Fruit fly (Drosophila melanogaster) whole organism: ENCODE measurements around the gene sordd1.
"Not testable (repeated sequence)": the region's sequence is repeated elsewhere in the genome, so short reads cannot be mapped to it uniquely, and the experiment has no call there.

Experiments used
- CG8478 ChIP-seq: fragments of >200 bp; optimal IDR thresholded peaks from 2 replicates; lab custom pipeline; 2018; ENCODE audit warnings: inconsistent platforms
- Dll ChIP-seq: fragments of >200 bp; optimal IDR thresholded peaks from 2 replicates; lab custom pipeline; 2017
- EcR ChIP-seq, 2 experiments: fragments of >200 bp; optimal IDR thresholded peaks; 2 replicates each; lab custom pipeline; 2017; ENCODE audit warnings: missing biosample characterization in 2 of 2, missing genetic modification characterization in 2 of 2, missing genetic modification reagents in 2 of 2
- pan ChIP-seq: fragments of >200 bp; optimal IDR thresholded peaks from 2 replicates; lab custom pipeline; 2017
- psq ChIP-seq: fragments of >200 bp; optimal IDR thresholded peaks from 2 replicates; lab custom pipeline; 2017
- usp ChIP-seq: fragments of >200 bp; optimal IDR thresholded peaks from 2 replicates; lab custom pipeline; 2017; ENCODE audit warnings: missing biosample characterization, missing genetic modification characterization, mixed read lengths

sordd1 gene

DNA sequence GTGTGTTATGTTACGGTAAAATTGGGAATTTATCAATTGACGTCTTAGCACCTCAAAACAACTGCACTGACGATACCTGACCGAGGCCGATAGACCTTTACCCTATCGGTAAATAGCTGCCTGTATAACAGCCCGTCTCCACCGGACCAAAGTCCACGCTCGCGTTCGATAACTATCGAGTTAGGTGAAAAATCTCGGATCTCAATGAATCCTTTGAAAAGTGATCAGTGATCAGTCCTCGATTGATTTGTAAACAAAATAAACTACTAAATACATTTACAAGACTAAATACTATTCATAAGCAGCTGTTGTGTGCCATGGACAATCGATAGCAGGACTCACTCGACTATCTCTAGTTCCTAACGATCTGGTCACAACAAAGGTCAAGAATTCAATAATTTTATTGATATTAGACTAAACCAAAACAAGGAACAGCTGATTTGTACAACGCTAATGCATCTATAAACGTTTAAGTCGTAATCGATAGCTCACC lies at the start of gene sordd1:
TSS of gene sordd1 (minus strand) at position 78 of the 493 bp plus-strand sequence.
- TF ChIP-seq Dll; pan; CG8478 (lab: Kevin White, UChicago): not testable (repeated sequence)

DNA sequence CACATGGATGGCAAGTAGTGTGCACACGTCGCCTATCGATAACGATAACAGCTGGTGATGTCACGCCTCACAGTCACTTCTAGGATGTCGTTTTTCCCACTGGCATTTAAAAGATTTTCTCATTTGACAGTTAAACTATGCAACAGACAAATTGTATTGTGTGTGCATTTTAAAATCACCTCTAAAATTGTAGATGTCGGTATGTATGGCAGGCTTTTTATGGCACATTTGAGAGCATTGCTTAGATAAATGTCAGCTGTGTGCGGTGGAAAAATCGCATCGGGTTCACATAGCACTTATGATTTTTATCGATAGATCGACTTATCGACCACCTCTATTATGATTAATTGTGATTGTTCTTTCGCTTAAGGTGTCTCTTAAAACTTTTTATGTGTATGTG lies 48.3 kb upstream of the sordd1 start, which contains the start of the genes ArgRS and CG8578:
TSS of gene ArgRS (minus strand) at position 7 of the 400 bp plus-strand sequence.
TSS of gene CG8578 (plus strand) at position 338 of the 400 bp plus-strand sequence.
- TF ChIP-seq EcR (GFP tag; optimal IDR thresholded peaks at IDR 0.05; lab: Kevin White, UChicago), result no peak
- no peak for TF ChIP-seq pan
- no peak for TF ChIP-seq Dll
- no peak for TF ChIP-seq CG8478 (lab: Kevin White, UChicago)
- no peak for TF ChIP-seq usp (GFP tag; lab: Kevin White, UChicago)
- no peak for TF ChIP-seq psq (lab: Kevin White, UChicago)

DNA sequence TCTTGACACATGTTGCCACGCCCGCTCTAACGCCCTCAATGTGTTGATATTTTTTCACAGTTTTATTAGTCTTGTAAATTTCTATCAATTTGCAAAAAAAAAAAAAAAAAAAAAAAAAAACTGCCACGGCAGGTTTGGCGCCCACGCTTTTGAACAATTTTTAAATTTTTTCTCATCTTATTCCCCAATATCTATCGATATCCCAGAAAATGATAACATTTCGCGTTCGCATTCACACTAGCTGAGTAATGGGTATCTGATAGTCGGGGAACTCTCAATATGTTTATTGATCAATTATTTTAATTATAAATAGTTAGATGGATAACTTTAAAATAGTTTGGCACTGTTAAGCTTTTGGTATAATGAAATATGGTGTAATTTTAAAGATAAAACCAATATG lies 45.5 kb upstream of the sordd1 start:
- TF ChIP-seq EcR (GFP tag; optimal IDR thresholded peaks at IDR 0.05; lab: Kevin White, UChicago), result no peak
- TF ChIP-seq pan, result no peak
- no peak for TF ChIP-seq usp (GFP tag; lab: Kevin White, UChicago)
- TF ChIP-seq CG8478 (lab: Kevin White, UChicago), result no peak
- no peak for TF ChIP-seq psq (lab: Kevin White, UChicago)
- no peak for TF ChIP-seq Dll

DNA sequence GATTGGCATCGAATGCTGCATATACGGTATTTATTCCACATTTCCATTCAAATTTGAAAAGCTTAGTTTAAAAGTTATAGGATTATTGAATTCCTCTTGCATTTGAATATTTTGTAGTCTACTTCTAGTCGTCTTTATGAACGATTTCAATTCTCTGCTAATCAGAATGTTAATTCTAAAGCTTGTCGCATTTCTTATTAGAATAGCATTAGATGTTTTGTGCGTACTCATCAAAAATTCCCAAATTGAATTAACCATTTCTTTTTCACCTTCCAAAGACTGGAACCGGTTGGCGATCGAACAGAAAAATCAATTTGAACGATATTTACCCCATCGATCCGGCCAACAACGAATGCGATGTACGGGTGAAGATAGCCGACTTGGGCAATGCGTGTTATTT lies 44.2 kb upstream of the sordd1 start:
- no peak for TF ChIP-seq usp (GFP tag; lab: Kevin White, UChicago)
- TF ChIP-seq CG8478 (lab: Kevin White, UChicago), result no peak
- TF ChIP-seq Dll, result no peak
- no peak for TF ChIP-seq pan
- no peak for TF ChIP-seq psq (lab: Kevin White, UChicago)
- TF ChIP-seq EcR (GFP tag; optimal IDR thresholded peaks at IDR 0.05; lab: Kevin White, UChicago), result no peak

DNA sequence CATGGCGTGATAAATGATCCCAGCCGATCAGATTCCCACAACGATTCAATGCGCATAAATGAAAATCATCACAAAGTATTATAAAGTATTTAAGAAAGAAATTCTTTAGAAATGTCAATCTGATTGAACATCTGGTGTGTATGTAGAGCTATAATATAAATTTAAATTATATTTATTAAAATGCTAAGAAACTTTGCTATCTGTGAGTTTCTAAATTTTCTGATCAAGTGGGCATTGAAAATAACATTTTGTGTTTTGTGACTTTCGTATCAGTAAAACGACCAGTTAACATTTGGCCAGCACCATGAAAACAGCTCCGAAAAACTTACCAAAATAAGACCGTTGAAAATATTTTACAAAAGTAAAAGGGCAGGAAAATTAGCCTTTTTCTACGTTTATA lies 41.7 kb upstream of the sordd1 start, which contains the start of gene CG8565:
TSS of gene CG8565 (plus strand) at position 301 of the 400 bp plus-strand sequence.
- TF ChIP-seq psq (lab: Kevin White, UChicago) (no peak), pan (no peak), usp (GFP tag; lab: Kevin White, UChicago) (no peak), EcR (GFP tag; optimal IDR thresholded peaks at IDR 0.05; lab: Kevin White, UChicago) (no peak), Dll (no peak), CG8478 (lab: Kevin White, UChicago) (no peak)

DNA sequence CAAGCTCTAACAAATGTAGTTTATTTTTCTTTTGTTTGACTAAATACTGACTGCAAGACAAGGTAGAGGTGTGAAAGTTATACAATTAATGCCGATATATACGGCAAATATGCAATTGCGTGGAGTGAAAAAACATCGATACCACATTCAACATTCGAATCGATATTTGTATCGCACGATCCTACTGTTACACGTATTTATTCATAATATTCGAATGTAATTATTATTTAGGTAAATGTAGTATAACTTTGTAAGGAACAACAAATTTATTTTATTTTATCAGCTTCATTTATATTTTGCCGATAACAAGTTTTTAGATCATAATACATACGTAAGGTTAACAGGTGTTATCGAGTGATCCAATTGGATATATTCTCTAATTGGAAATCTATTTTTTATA lies 39.6 kb upstream of the sordd1 start, which contains the start of gene Chc:
TSS of gene Chc (minus strand) at position 98 of the 400 bp plus-strand sequence.
- TF ChIP-seq Dll (no peak), usp (GFP tag; lab: Kevin White, UChicago) (no peak), CG8478 (lab: Kevin White, UChicago) (no peak), psq (lab: Kevin White, UChicago) (no peak), pan (no peak), EcR (GFP tag; optimal IDR thresholded peaks at IDR 0.05; lab: Kevin White, UChicago) (no peak)

DNA sequence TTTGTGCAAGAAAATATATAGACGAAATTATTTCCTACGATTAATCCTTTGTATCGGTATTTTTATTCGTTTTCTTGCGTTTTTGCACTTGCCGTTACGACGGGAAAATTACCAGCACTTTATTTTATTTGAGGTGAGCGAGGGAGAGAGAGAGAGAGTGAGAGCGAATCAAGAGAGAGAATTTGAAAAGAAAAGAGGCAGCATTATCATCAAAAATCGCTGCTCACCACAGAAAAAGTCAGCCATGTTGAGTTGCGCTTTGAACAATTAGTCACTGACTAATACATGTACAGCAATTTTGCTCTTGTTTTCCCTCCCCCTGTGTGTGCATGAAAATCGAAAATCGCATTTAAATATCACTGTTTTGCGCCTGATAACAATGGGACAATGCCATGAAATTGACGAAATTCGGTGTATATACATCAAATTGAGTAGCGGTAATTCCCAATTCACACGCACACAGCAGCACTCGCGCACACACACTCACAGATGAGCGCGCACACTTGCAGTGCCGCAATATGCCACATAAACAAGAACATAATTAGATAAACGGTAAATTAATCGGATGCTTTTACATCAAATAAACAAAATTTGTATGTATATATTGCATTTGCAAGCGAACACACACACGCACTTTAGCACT lies 38.9 kb upstream of the sordd1 start:
- TF ChIP-seq Dll (no peak), usp (GFP tag; lab: Kevin White, UChicago) (no peak), EcR (GFP tag; optimal IDR thresholded peaks at IDR 0.05; lab: Kevin White, UChicago) (no peak)

DNA sequence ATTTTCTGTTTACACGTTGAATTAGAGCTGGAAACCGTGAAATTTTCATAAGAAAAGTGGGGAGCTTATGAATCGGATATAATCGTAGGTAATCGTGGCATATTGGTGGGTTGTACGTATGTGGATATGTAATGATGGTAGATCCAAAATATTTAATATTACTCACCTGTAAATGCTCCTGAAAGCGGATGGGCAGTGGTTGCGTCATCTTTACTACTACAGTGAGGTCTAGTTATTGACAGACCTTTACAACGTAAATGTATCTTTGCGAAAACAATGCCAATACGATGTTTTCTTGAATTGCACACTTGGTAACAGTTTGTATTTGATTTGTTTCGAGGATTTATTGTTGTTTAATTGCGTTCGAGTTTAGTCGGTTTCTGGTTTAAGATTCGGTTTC lies 38.1 kb upstream of the sordd1 start:
- TF ChIP-seq CG8478 (lab: Kevin White, UChicago) (no peak), pan (no peak), usp (GFP tag; lab: Kevin White, UChicago) (no peak), psq (lab: Kevin White, UChicago) (no peak), Dll (no peak), EcR (GFP tag; optimal IDR thresholded peaks at IDR 0.05; lab: Kevin White, UChicago) (no peak)

DNA sequence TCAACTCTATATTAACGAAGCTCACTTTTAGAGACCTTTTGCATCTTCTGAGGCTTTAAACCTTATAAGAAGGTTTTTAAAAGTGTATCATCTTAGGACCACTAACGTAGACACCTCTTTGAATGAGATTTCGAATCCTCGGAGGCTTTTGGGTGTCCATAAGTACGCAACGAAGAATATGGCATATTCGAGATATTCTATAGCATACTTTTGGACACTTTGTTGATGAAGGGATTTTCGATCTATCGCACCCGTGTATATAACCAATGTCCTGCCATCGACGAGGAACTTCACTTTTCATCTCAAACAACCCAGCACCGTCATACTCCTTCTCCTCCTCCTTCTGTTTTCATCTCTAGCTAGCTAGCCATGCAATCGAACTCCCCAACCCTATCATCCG lies 26.5 kb upstream of the sordd1 start:
- no peak for TF ChIP-seq EcR (GFP tag; optimal IDR thresholded peaks at IDR 0.05; lab: Kevin White, UChicago)
- TF ChIP-seq CG8478 (lab: Kevin White, UChicago), result no peak
- no peak for TF ChIP-seq usp (GFP tag; lab: Kevin White, UChicago)
- no peak for TF ChIP-seq psq (lab: Kevin White, UChicago)
- no peak for TF ChIP-seq Dll
- no peak for TF ChIP-seq pan

DNA sequence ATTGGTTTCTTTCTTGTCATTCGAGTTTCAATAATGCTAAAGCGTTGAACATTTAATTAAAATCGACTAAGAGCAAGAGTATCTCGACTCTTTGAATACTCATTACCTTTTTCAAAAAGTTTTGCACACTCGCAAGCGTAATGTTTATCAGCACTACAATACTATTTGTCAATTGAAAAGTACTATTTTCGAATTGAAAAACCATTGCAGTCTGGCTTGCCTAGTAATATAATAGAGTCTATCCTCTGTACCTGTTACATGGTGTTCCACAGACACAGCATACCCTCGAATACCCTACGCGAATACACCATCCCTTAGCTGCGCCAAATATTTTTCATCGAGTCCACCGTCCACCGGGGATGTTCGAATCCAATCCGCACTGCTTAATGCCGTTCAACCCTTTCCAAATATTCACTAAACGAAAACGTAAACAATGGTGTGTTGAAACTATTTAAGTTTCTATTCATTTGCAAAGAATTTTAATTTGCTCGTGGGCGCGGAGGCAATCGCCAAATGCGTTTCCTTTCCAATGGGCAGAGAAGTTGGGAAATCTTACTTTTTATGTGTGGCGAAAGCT lies 22.9 kb upstream of the sordd1 start:
- TF ChIP-seq pan (peak; percentile 67), usp (GFP tag; lab: Kevin White, UChicago) (no peak)

DNA sequence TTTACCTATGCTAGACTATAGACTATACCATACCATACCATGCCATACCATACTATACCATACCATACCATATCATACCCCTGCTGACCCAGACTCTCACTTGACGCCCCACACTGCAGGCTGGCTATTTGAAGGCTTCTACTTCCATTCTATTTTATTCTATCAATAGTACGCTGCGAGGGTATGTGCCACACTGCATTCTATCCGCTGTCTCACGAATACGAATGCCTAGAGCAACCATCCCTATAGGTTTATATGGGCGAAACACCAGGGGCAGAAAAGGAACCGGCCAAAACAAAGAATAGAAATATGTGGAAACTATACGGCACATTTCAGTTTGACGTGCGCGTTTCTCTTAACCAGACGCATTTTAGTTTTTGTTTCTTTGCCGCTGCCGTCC lies 22.0 kb upstream of the sordd1 start:
- no peak for TF ChIP-seq pan
- TF ChIP-seq psq (lab: Kevin White, UChicago), result no peak
- no peak for TF ChIP-seq Dll

DNA sequence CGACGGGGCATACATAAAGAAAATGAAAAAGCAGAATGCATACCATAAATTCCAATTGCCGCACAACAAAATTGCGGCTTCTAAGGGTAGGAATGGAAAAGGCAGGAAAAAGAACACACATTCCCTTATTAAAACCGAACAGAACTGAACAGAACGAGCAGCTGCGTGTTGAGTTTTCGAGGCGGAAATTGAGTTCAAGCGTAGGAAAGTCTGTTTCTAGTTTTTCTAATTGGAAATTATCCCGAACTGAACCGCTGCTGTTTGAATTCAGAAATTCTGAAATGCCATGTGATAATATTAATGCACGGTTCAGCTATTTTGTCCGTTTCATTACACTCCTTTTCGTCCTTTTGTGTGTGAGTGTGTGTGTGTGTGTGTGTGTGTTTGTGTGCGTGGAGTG lies 21.1 kb upstream of the sordd1 start:
- TF ChIP-seq pan (no peak), Dll (no peak), EcR (GFP tag; optimal IDR thresholded peaks at IDR 0.05; lab: Kevin White, UChicago) (no peak), usp (GFP tag; lab: Kevin White, UChicago) (no peak), CG8478 (lab: Kevin White, UChicago) (no peak), psq (lab: Kevin White, UChicago) (no peak)

DNA sequence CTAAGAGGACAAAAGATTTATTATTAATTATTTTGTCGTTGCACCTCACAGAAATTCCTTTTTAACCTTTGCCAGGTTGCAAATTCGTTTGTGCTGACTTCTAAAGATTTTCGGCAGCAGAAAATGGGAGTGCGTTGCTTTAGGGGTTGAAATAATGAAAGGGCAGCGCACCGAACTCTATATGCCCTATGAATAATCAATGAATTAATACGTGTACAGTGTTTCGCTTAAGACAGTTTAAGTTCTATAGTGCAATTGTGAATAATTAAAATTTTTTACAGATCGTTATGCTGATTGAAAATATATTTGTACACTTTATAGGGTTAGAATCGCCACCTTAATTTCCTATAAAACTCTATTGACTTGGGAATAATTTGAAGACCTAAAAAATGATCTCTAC lies 20.3 kb upstream of the sordd1 start:
- no peak for TF ChIP-seq usp (GFP tag; lab: Kevin White, UChicago)
- TF ChIP-seq EcR (GFP tag; optimal IDR thresholded peaks at IDR 0.05; lab: Kevin White, UChicago), result no peak
- no peak for TF ChIP-seq CG8478 (lab: Kevin White, UChicago)
- TF ChIP-seq psq (lab: Kevin White, UChicago), result no peak
- no peak for TF ChIP-seq Dll
- no peak for TF ChIP-seq pan
